Fruit fly (Drosophila melanogaster) whole organism, pupa: ENCODE data around the gene Cbl.

Experiments used
- CG10348 ChIP-seq: fragments of 200-800 bp; sonication (Bioruptor generic); IDR thresholded peaks from 2 replicates; pipeline ENCODE4 v1.3.6; 2022; ENCODE audit warnings: missing biosample characterization, missing genetic modification characterization
- CG12605 ChIP-seq: fragments of 200-800 bp; sonication (Bioruptor generic); IDR thresholded peaks from 2 replicates; pipeline ENCODE4 v1.3.6; 2022; ENCODE audit warnings: missing biosample characterization, missing genetic modification characterization
- CG13204 ChIP-seq: fragments of 200-800 bp; sonication (Bioruptor generic); optimal IDR thresholded peaks from 2 replicates; lab custom pipeline; 2018; ENCODE audit warnings: missing biosample characterization, mild to moderate bottlenecking, missing genetic modification characterization, moderate library complexity
- CG14655 ChIP-seq: fragments of 200-800 bp; sonication (Bioruptor generic); optimal IDR thresholded peaks from 3 replicates; lab custom pipeline; 2017; ENCODE audit warnings: mild to moderate bottlenecking, missing biosample characterization, missing genetic modification reagents, missing genetic modification characterization
- CG15710 ChIP-seq: fragments of 200-800 bp; sonication (Bioruptor generic); optimal IDR thresholded peaks from 2 replicates; lab custom pipeline; 2018; ENCODE audit warnings: missing biosample characterization, mild to moderate bottlenecking, missing genetic modification characterization, moderate library complexity
- CG17806 ChIP-seq: fragments of 200-800 bp; sonication (Bioruptor generic); optimal IDR thresholded peaks from 2 replicates; lab custom pipeline; 2018; ENCODE audit warnings: missing biosample characterization, mild to moderate bottlenecking, missing genetic modification characterization, moderate library complexity
- CG32121 ChIP-seq: fragments of 200-800 bp; sonication (Bioruptor generic); IDR thresholded peaks from 2 replicates; pipeline ENCODE4 v1.3.6; 2022; ENCODE audit warnings: missing biosample characterization, missing genetic modification characterization
- CG34367 ChIP-seq: fragments of 200-800 bp; sonication (Bioruptor generic); optimal IDR thresholded peaks from 2 replicates; lab custom pipeline; 2018; ENCODE audit warnings: missing biosample characterization, mild to moderate bottlenecking, missing genetic modification characterization
- CG4496 ChIP-seq: fragments of 200-800 bp; sonication (Bioruptor generic); IDR thresholded peaks from 3 replicates; pipeline ENCODE4 v1.3.6; 2022; ENCODE audit warnings: missing biosample characterization, missing genetic modification characterization
- CG8159 ChIP-seq: fragments of 200-800 bp; sonication (Bioruptor generic); optimal IDR thresholded peaks from 3 replicates; lab custom pipeline; 2018; ENCODE audit warnings: missing biosample characterization, mild to moderate bottlenecking, missing genetic modification characterization, moderate library complexity
- CG8301 ChIP-seq: fragments of 200-800 bp; sonication (Bioruptor generic); optimal IDR thresholded peaks from 2 replicates; lab custom pipeline; 2018; ENCODE audit warnings: missing biosample characterization, mild to moderate bottlenecking, missing genetic modification characterization
- CG9948 ChIP-seq: fragments of 200-800 bp; sonication (Bioruptor generic); optimal IDR thresholded peaks from 2 replicates; lab custom pipeline; 2018; ENCODE audit warnings: missing biosample characterization, mild to moderate bottlenecking, missing genetic modification characterization, moderate library complexity
- D1 ChIP-seq: fragments of 200-800 bp; sonication (Bioruptor generic); optimal IDR thresholded peaks from 2 replicates; lab custom pipeline; 2018; ENCODE audit warnings: missing biosample characterization, mild to moderate bottlenecking, missing genetic modification characterization, moderate library complexity
- EcR ChIP-seq: fragments of 200-800 bp; sonication (Bioruptor generic); optimal IDR thresholded peaks from 3 replicates; lab custom pipeline; 2019; ENCODE audit warnings: missing biosample characterization, missing genetic modification characterization, mild to moderate bottlenecking, moderate library complexity, missing genetic modification reagents
- Ets98B ChIP-seq: fragments of 200-800 bp; sonication (Bioruptor generic); IDR thresholded peaks from 2 replicates; pipeline ENCODE4 v1.3.6; 2022; ENCODE audit warnings: missing biosample characterization, missing genetic modification characterization
- Pif1A ChIP-seq: fragments of 200-800 bp; sonication (Bioruptor generic); optimal IDR thresholded peaks from 3 replicates; lab custom pipeline; 2016; ENCODE audit warnings: missing biosample characterization, missing genetic modification characterization
- Pif1B ChIP-seq: fragments of 200-800 bp; sonication (Bioruptor generic); optimal IDR thresholded peaks from 3 replicates; lab custom pipeline; 2016; ENCODE audit warnings: missing biosample characterization, missing genetic modification characterization
- Snoo ChIP-seq: fragments of 200-800 bp; sonication (Bioruptor generic); optimal IDR thresholded peaks from 3 replicates; lab custom pipeline; 2017; ENCODE audit warnings: missing biosample characterization, mild to moderate bottlenecking, missing genetic modification characterization, inconsistent platforms
- fd96Ca ChIP-seq: fragments of 200-800 bp; sonication (Bioruptor generic); IDR thresholded peaks from 3 replicates; pipeline ENCODE4 v1.3.6; 2022; ENCODE audit warnings: missing biosample characterization, missing genetic modification characterization
- gl ChIP-seq: fragments of 200-800 bp; sonication (Bioruptor generic); optimal IDR thresholded peaks from 2 replicates; lab custom pipeline; 2018; ENCODE audit warnings: missing biosample characterization, mild to moderate bottlenecking, missing genetic modification characterization
- rn ChIP-seq: fragments of 200-800 bp; sonication (Bioruptor generic); IDR thresholded peaks from 2 replicates; pipeline ENCODE4 v1.3.6; 2022; ENCODE audit warnings: missing biosample characterization, missing genetic modification characterization

Gene Cbl

dm6 chr3L:8419622-8420176 lies 5.1 kb upstream of the Cbl start:
- TF ChIP-seq rn (GFP tag; lab: Robert Waterston, UW) = no peak
- no peak for TF ChIP-seq CG15710
- TF ChIP-seq CG32121 (GFP tag; lab: Robert Waterston, UW) = no peak
- TF ChIP-seq CG4496 = no peak
- TF ChIP-seq CG10348 (GFP tag; lab: Robert Waterston, UW) = no peak
- TF ChIP-seq CG8159 (tag; lab: Kevin White, UChicago) = no peak
- no peak for TF ChIP-seq D1 (tag; lab: Kevin White, UChicago)
- TF ChIP-seq CG13204 (GFP tag; lab: Kevin White, UChicago) = no peak

dm6 chr3L:8421361-8421760 lies 3.4 kb upstream of the Cbl start:
- no peak for TF ChIP-seq CG8301 (tag; lab: Kevin White, UChicago)
- no peak for TF ChIP-seq fd96Ca
- TF ChIP-seq CG10348 (GFP tag; lab: Robert Waterston, UW) = no peak
- no peak for TF ChIP-seq gl
- no peak for TF ChIP-seq Snoo (tag; lab: Kevin White, UChicago)
- TF ChIP-seq EcR = peak; percentile 32
- TF ChIP-seq, all 21 proteins: peak for 1

dm6 chr3L:8421808-8422586 lies 2.8 kb upstream of the Cbl start, which contains the start of gene CG32354:
Gene CG32354 (minus strand): TSS chr3L:8422205.
- TF ChIP-seq CG13204 (GFP tag; lab: Kevin White, UChicago) = no peak
- TF ChIP-seq Snoo (tag; lab: Kevin White, UChicago) = no peak
- peak; percentile 46 for TF ChIP-seq CG14655 (GFP tag; lab: Kevin White, UChicago)
- no peak for TF ChIP-seq EcR
- TF ChIP-seq CG12605 = peak; percentile 24; the same call in 1 of the 2 replicates
- peak; percentile 3 for TF ChIP-seq CG8159 (tag; lab: Kevin White, UChicago)
- peak; percentile 63 for TF ChIP-seq gl
- no peak for TF ChIP-seq CG10348 (GFP tag; lab: Robert Waterston, UW)
- no peak for TF ChIP-seq CG32121 (GFP tag; lab: Robert Waterston, UW)
- TF ChIP-seq Pif1A (GFP tag; lab: Kevin White, UChicago) = peak; percentile 10
- peak; percentile 16 for TF ChIP-seq CG8301 (tag; lab: Kevin White, UChicago)
- 0 out of 3 replicates have a peak, but pooled peaks have one; percentile 20 for TF ChIP-seq CG4496

- TF ChIP-seq CG13204 (GFP tag; lab: Kevin White, UChicago) (no peak), CG8159 (tag; lab: Kevin White, UChicago) (peak; percentile 40), CG15710 (peak; percentile 21), CG8301 (tag; lab: Kevin White, UChicago) (peak; percentile 24), rn (GFP tag; lab: Robert Waterston, UW) (no peak), D1 (tag; lab: Kevin White, UChicago) (peak; percentile 18), Pif1B (GFP tag; lab: Kevin White, UChicago) (peak; percentile 20), CG9948 (tag; lab: Kevin White, UChicago) (peak; percentile 7), CG17806 (tag; lab: Kevin White, UChicago) (peak; percentile 15)
- TF ChIP-seq, all 21 proteins: peak for 7
These were observed 1.6 kb upstream of the Cbl start for dm6 chr3L:8423156-8423555.

- TF ChIP-seq CG15710 = no peak
- TF ChIP-seq, all 21 proteins: peak for 0
These were observed 12.8 kb downstream of the Cbl start for dm6 chr3L:8437583-8437982.

dm6 chr3L:8440079-8440478 lies 15.3 kb downstream of the Cbl start:
- peak; percentile 46 for TF ChIP-seq CG32121 (GFP tag; lab: Robert Waterston, UW)
- no peak for TF ChIP-seq CG14655 (GFP tag; lab: Kevin White, UChicago)
- TF ChIP-seq fd96Ca = no peak
- TF ChIP-seq CG12605 = no peak
- no peak for TF ChIP-seq EcR
- no peak for TF ChIP-seq rn (GFP tag; lab: Robert Waterston, UW)

dm6 chr3L:8440771-8441549 lies 16.2 kb downstream of the Cbl start:
- peak; percentile 94 for TF ChIP-seq CG8159 (tag; lab: Kevin White, UChicago)
- peak; percentile 99 for TF ChIP-seq CG12605
- TF ChIP-seq D1 (tag; lab: Kevin White, UChicago) = peak; percentile 43
- peak; percentile 96 for TF ChIP-seq Pif1B (GFP tag; lab: Kevin White, UChicago)
- peak; percentile 95 for TF ChIP-seq Ets98B (GFP tag; lab: Robert Waterston, UW)
- no peak; the same call in 1 of the 3 replicates for TF ChIP-seq fd96Ca
- TF ChIP-seq CG15710 = peak; percentile 93
- TF ChIP-seq Pif1A (GFP tag; lab: Kevin White, UChicago) = peak; percentile 95
- TF ChIP-seq CG13204 (GFP tag; lab: Kevin White, UChicago) = peak; percentile 99
- peak; percentile 87 for TF ChIP-seq CG8301 (tag; lab: Kevin White, UChicago)
- peak; percentile 95 for TF ChIP-seq CG4496
- TF ChIP-seq CG34367 (tag; lab: Kevin White, UChicago) = peak; percentile 95
- TF ChIP-seq gl = peak; percentile 99
- TF ChIP-seq rn (GFP tag; lab: Robert Waterston, UW) = peak; percentile 93
- TF ChIP-seq Snoo (tag; lab: Kevin White, UChicago) = peak; percentile 83
- peak; percentile 90 for TF ChIP-seq CG17806 (tag; lab: Kevin White, UChicago)
- TF ChIP-seq EcR = no peak
- TF ChIP-seq CG9948 (tag; lab: Kevin White, UChicago) = peak; percentile 72
- TF ChIP-seq CG14655 (GFP tag; lab: Kevin White, UChicago) = peak; percentile 92
- TF ChIP-seq CG32121 (GFP tag; lab: Robert Waterston, UW) = peak; percentile 91
- TF ChIP-seq CG10348 (GFP tag; lab: Robert Waterston, UW) = no peak
